Worm (Caenorhabditis elegans): ENCODE results near the gene ttbk-4.
A peak's percentile ranks its signal among the peaks of the same experiment; 100 is the strongest.

ttbk-4 gene

ce11 chrIV:10063941-10064340 is 11.0 kb downstream of the ttbk-4 start:
- no peak for TF ChIP-seq atf-7 (tag; optimal IDR thresholded peaks at IDR 0.05)
- TF ChIP-seq him-1 (tag; optimal IDR thresholded peaks at IDR 0.05) = no peak
- no peak for TF ChIP-seq ztf-18 (tag; optimal IDR thresholded peaks at IDR 0.05)
- no peak for TF ChIP-seq lir-1 (GFP tag; conservative IDR thresholded peaks at IDR 0.05)
- no peak for TF ChIP-seq hlh-26 (GFP tag; conservative IDR thresholded peaks at IDR 0.05)
- no peak for TF ChIP-seq ztf-26 (tag; optimal IDR thresholded peaks at IDR 0.05)
- TF ChIP-seq nhr-80 (tag; optimal IDR thresholded peaks at IDR 0.05) = no peak
- no peak for TF ChIP-seq ccch-3 (GFP tag; optimal IDR thresholded peaks at IDR 0.05)
- TF ChIP-seq cebp-1 (GFP tag; IDR thresholded peaks at IDR 0.05) = no peak
- no peak for TF ChIP-seq cebp-1 (tag; optimal IDR thresholded peaks at IDR 0.05)
- no peak for TF ChIP-seq hmg-1.2 (GFP tag; IDR thresholded peaks at IDR 0.05)
- no peak for TF ChIP-seq C06A6.2 (GFP tag; conservative IDR thresholded peaks at IDR 0.05)
- no peak for TF ChIP-seq lag-1 (GFP tag; IDR thresholded peaks at IDR 0.05)
- TF ChIP-seq lin-26 (GFP tag; IDR thresholded peaks at IDR 0.05) = no peak
- TF ChIP-seq let-607 (tag; optimal IDR thresholded peaks at IDR 0.05) = no peak
- TF ChIP-seq die-1 (tag; optimal IDR thresholded peaks at IDR 0.05) = no peak
- no peak for TF ChIP-seq ztf-28 (GFP tag; IDR thresholded peaks at IDR 0.05)
- no peak for TF ChIP-seq F23B12.7 (tag; optimal IDR thresholded peaks at IDR 0.05; ENCODE audit: insufficient read depth)
- no peak for TF ChIP-seq nfya-1 (tag; optimal IDR thresholded peaks at IDR 0.05; ENCODE audit: borderline replicate concordance, insufficient read depth)
- TF ChIP-seq ceh-27 (GFP tag; optimal IDR thresholded peaks at IDR 0.05) = no peak

ce11 chrIV:10062728-10063127 is 12.2 kb downstream of the ttbk-4 start, which contains the start of gene ipla-7:
Gene ipla-7 (minus strand): TSS chrIV:10062849.
- TF ChIP-seq nhr-80 (tag; optimal IDR thresholded peaks at IDR 0.05) (peak; percentile 16), Y79H2A.3 (GFP tag; conservative IDR thresholded peaks at IDR 0.05) (no peak)

- TF ChIP-seq ets-4 (GFP tag; optimal IDR thresholded peaks at IDR 0.05) (no peak), nhr-80 (tag; optimal IDR thresholded peaks at IDR 0.05) (peak; percentile 31)
Measured at ce11 chrIV:10060795-10061194, 14.1 kb downstream of the ttbk-4 start.

ce11 chrIV:10059175-10059574 is 15.8 kb downstream of the ttbk-4 start:
- TF ChIP-seq let-607 (tag; optimal IDR thresholded peaks at IDR 0.05) (peak in 1 of 2 experiments; percentile 53), ets-4 (GFP tag; optimal IDR thresholded peaks at IDR 0.05) (peak; percentile 40), T07F8.4 (tag; optimal IDR thresholded peaks at IDR 0.05) (no peak), atf-7 (tag; optimal IDR thresholded peaks at IDR 0.05) (peak; percentile 4), nhr-80 (tag; optimal IDR thresholded peaks at IDR 0.05) (peak; percentile 73), ztf-22 (GFP tag; optimal IDR thresholded peaks at IDR 0.05) (peak; percentile 17), nhr-90 (tag; optimal IDR thresholded peaks at IDR 0.05) (no peak)

ce11 chrIV:10056138-10056537 is 18.8 kb downstream of the ttbk-4 start, which contains the start of gene T04B2.7:
Gene T04B2.7 (minus strand): TSS chrIV:10056238.
- TF ChIP-seq lin-40 (tag; optimal IDR thresholded peaks at IDR 0.05) (no peak), F57A8.1 (GFP tag; optimal IDR thresholded peaks at IDR 0.05) (no peak), hlh-26 (GFP tag; conservative IDR thresholded peaks at IDR 0.05) (no peak), gei-17 (GFP tag; optimal IDR thresholded peaks at IDR 0.05) (no peak), lsy-27 (tag; optimal IDR thresholded peaks at IDR 0.05; ENCODE audit: borderline replicate concordance, insufficient read depth) (no peak), nfya-1 (tag; optimal IDR thresholded peaks at IDR 0.05; ENCODE audit: borderline replicate concordance, insufficient read depth) (no peak), egl-18 (GFP tag; IDR thresholded peaks at IDR 0.05) (no peak), ets-4 (GFP tag; optimal IDR thresholded peaks at IDR 0.05) (no peak), cebp-2 (GFP tag; IDR thresholded peaks at IDR 0.05) (no peak), hlh-12 (tag; optimal IDR thresholded peaks at IDR 0.05) (no peak), repo-1 (tag; optimal IDR thresholded peaks at IDR 0.05) (no peak)

Measured in whole organism, young adult.